Worm (Caenorhabditis elegans) whole organism, L4/young adult: ENCODE results near the gene col-174.

Experiments used
- dao-5 ChIP-seq: sonication (generic microtip); optimal IDR thresholded peaks from 2 replicates; lab custom pipeline; 2016; ENCODE audit warnings: missing genotype, missing genetic modification characterization, moderate library complexity, missing compliant biosample characterization
- him-1 ChIP-seq: sonication (generic microtip); optimal IDR thresholded peaks from 2 replicates; lab custom pipeline; 2016; ENCODE audit warnings: missing genotype, missing genetic modification reagents, missing genetic modification characterization, missing compliant biosample characterization

DNA sequence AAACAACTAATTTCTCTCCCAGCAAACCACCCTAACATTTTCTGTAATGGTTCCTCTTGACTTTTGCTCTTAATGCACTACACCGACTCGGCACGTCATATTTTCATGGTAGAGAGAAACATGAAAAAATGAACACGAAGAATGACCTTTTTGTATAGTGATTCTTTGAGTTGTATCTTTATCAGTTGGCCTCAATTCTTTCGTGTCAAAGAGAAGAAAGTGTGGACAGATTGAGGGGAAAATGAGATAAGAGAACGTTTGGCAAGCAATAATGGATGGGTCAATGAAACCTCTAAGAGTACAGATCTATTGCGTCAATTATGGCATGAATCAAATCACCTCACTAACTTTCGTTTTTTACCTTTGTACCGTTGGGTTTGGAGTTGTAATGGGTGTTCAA, 29.3 kb downstream of the col-174 start:
- TF ChIP-seq dao-5 (tag; lab: Kevin White, UChicago) (no peak), him-1 (tag; lab: Kevin White, UChicago) (no peak)
